Fruit fly (Drosophila melanogaster): ENCODE results near the gene CkIIalpha-i3.

Gene CkIIalpha-i3

dm6 chr3L:680258-680657 is 30.1 kb downstream of the CkIIalpha-i3 start, which contains the start of gene CG17129 (continued):
- TF ChIP-seq cyc (GFP tag; optimal IDR thresholded peaks at IDR 0.05) (peak; percentile 71), fd85E (GFP tag; optimal IDR thresholded peaks at IDR 0.05) (no peak), CG32006 (GFP tag; optimal IDR thresholded peaks at IDR 0.05) (peak; percentile 27), Ets21C (GFP tag; optimal IDR thresholded peaks at IDR 0.05) (peak; percentile 53), CG31627 (GFP tag; optimal IDR thresholded peaks at IDR 0.05) (peak; percentile 60), spab (GFP tag; optimal IDR thresholded peaks at IDR 0.05) (no peak), fd59A (GFP tag; optimal IDR thresholded peaks at IDR 0.05) (no peak)

dm6 chr3L:675856-676255 is 34.6 kb downstream of the CkIIalpha-i3 start:
- TF ChIP-seq fd85E (GFP tag; optimal IDR thresholded peaks at IDR 0.05) (no peak), Hr38 (GFP tag; optimal IDR thresholded peaks at IDR 0.05) (no peak), CG6854 (GFP tag; optimal IDR thresholded peaks at IDR 0.05) (no peak), Sox102F (GFP tag; optimal IDR thresholded peaks at IDR 0.05) (no peak), CG1621 (tag; optimal IDR thresholded peaks at IDR 0.05) (no peak), net (GFP tag; optimal IDR thresholded peaks at IDR 0.05) (no peak), CG6792 (GFP tag; optimal IDR thresholded peaks at IDR 0.05) (no peak), Blimp-1 (GFP tag; optimal IDR thresholded peaks at IDR 0.05) (no peak), lz (GFP tag; optimal IDR thresholded peaks at IDR 0.05) (no peak), CG9139 (GFP tag; optimal IDR thresholded peaks at IDR 0.05) (no peak), CG31627 (GFP tag; optimal IDR thresholded peaks at IDR 0.05) (no peak), Ets96B (tag; optimal IDR thresholded peaks at IDR 0.05) (no peak), Gug (GFP tag; IDR thresholded peaks at IDR 0.05) (no peak)

- no peak for TF ChIP-seq dac (GFP tag; optimal IDR thresholded peaks at IDR 0.05)
- peak; percentile 59 for TF ChIP-seq dsx (GFP tag; optimal IDR thresholded peaks at IDR 0.05; ENCODE audit: poor library complexity, severe bottlenecking)
Measured at dm6 chr3L:673324-673723, 37.1 kb downstream of the CkIIalpha-i3 start.

dm6 chr3L:666544-666943 is 43.9 kb downstream of the CkIIalpha-i3 start:
- peak; percentile 38 for TF ChIP-seq CG31627 (GFP tag; optimal IDR thresholded peaks at IDR 0.05)
- peak; percentile 41 for TF ChIP-seq Smox (GFP tag; optimal IDR thresholded peaks at IDR 0.05)
- no peak for TF ChIP-seq CG32006 (GFP tag; optimal IDR thresholded peaks at IDR 0.05)
- TF ChIP-seq CG8319 (GFP tag; optimal IDR thresholded peaks at IDR 0.05), result no peak
- no peak for TF ChIP-seq Gug (GFP tag; IDR thresholded peaks at IDR 0.05)
- TF ChIP-seq CG4318 (GFP tag; optimal IDR thresholded peaks at IDR 0.05), result no peak
- peak; percentile 12 for TF ChIP-seq cyc (GFP tag; optimal IDR thresholded peaks at IDR 0.05)
- TF ChIP-seq CG3032 (tag; optimal IDR thresholded peaks at IDR 0.05), result no peak
- TF ChIP-seq esn (GFP tag; optimal IDR thresholded peaks at IDR 0.05), result peak; percentile 53
- peak; percentile 34 for TF ChIP-seq Sox102F (GFP tag; optimal IDR thresholded peaks at IDR 0.05)
- no peak for TF ChIP-seq CG16779 (tag; optimal IDR thresholded peaks at IDR 0.05)
- TF ChIP-seq Ets96B (tag; optimal IDR thresholded peaks at IDR 0.05), result peak; percentile 25
- no peak for TF ChIP-seq CG7368 (GFP tag; optimal IDR thresholded peaks at IDR 0.05)
- no peak for TF ChIP-seq fkh (GFP tag; optimal IDR thresholded peaks at IDR 0.05)
- peak; percentile 7 for TF ChIP-seq CG6808 (GFP tag; optimal IDR thresholded peaks at IDR 0.05)
- TF ChIP-seq Ets21C (GFP tag; optimal IDR thresholded peaks at IDR 0.05), result no peak
- TF ChIP-seq CG10669 (GFP tag; optimal IDR thresholded peaks at IDR 0.05), result peak; percentile 15
- no peak for TF ChIP-seq CG8632 (GFP tag; optimal IDR thresholded peaks at IDR 0.05)
- no peak for TF ChIP-seq fd85E (GFP tag; optimal IDR thresholded peaks at IDR 0.05)
- TF ChIP-seq CG10631 (GFP tag; optimal IDR thresholded peaks at IDR 0.05), result no peak
- peak; percentile 14 for TF ChIP-seq CG3919 (GFP tag; optimal IDR thresholded peaks at IDR 0.05)
- no peak for TF ChIP-seq Hr4 (GFP tag; optimal IDR thresholded peaks at IDR 0.05)
- no peak for TF ChIP-seq fd59A (GFP tag; optimal IDR thresholded peaks at IDR 0.05)
- TF ChIP-seq Hr39 (GFP tag; optimal IDR thresholded peaks at IDR 0.05), result peak; percentile 36
- TF ChIP-seq lz (GFP tag; optimal IDR thresholded peaks at IDR 0.05), result peak; percentile 22
- TF ChIP-seq Blimp-1 (GFP tag; optimal IDR thresholded peaks at IDR 0.05), result no peak
- TF ChIP-seq topi (GFP tag; optimal IDR thresholded peaks at IDR 0.05), result peak; percentile 42
- TF ChIP-seq CG34406 (GFP tag; optimal IDR thresholded peaks at IDR 0.05), result no peak
- peak; percentile 11 for TF ChIP-seq pdm3 (GFP tag; optimal IDR thresholded peaks at IDR 0.05)
- TF ChIP-seq spab (GFP tag; optimal IDR thresholded peaks at IDR 0.05), result no peak
- TF ChIP-seq svp (GFP tag), result peak; percentile 72
- TF ChIP-seq vri (GFP tag; optimal IDR thresholded peaks at IDR 0.05), result peak; percentile 4
- no peak for TF ChIP-seq acj6 (GFP tag; optimal IDR thresholded peaks at IDR 0.05)
- TF ChIP-seq Sox14 (GFP tag; optimal IDR thresholded peaks at IDR 0.05), result peak; percentile 8
- peak; percentile 58 for TF ChIP-seq Eip78C (GFP tag)
- TF ChIP-seq CG1621 (tag; optimal IDR thresholded peaks at IDR 0.05), result no peak
- no peak for TF ChIP-seq CG11762 (GFP tag; optimal IDR thresholded peaks at IDR 0.05; ENCODE audit: insufficient read depth)

Measured in whole organism, prepupa.